Worm (Caenorhabditis elegans) whole organism, late embryonic: ENCODE measurements around the gene helq-1.

ENCODE experiments used
- C38D4.7 ChIP-seq: fragments of 200-800 bp; sonication (Bioruptor generic); optimal IDR thresholded peaks from 2 replicates; lab custom pipeline; 2018; ENCODE audit warnings: mild to moderate bottlenecking, missing genetic modification characterization, moderate library complexity, missing compliant biosample characterization
- F13H6.1 ChIP-seq: sonication (generic microtip); optimal IDR thresholded peaks from 2 replicates; lab custom pipeline; 2016; ENCODE audit warnings: missing genetic modification characterization, missing compliant biosample characterization
- K02D7.2 ChIP-seq: sonication (generic microtip); optimal IDR thresholded peaks from 2 replicates; lab custom pipeline; 2017; ENCODE audit warnings: mild to moderate bottlenecking, missing genetic modification characterization, missing compliant biosample characterization
- K09A11.1 ChIP-seq: sonication (generic microtip); optimal IDR thresholded peaks from 2 replicates; lab custom pipeline; 2017; ENCODE audit warnings: antibody characterized with exemption, mild to moderate bottlenecking, missing genetic modification characterization, missing compliant biosample characterization; ENCODE audit not compliant: insufficient read depth
- Y22D7AL.16 ChIP-seq: sonication (generic microtip); optimal IDR thresholded peaks from 2 replicates; lab custom pipeline; 2016; ENCODE audit warnings: missing genetic modification characterization, missing compliant biosample characterization
- ahr-1 ChIP-seq: sonication (generic microtip); optimal IDR thresholded peaks from 2 replicates; lab custom pipeline; 2016; ENCODE audit warnings: missing genetic modification characterization, missing compliant biosample characterization
- ama-1 ChIP-seq: fragments of 150-350 bp; optimal IDR thresholded peaks from 2 replicates; lab custom pipeline; 2014
- ceh-14 ChIP-seq: sonication (generic microtip); optimal IDR thresholded peaks from 2 replicates; lab custom pipeline; 2016; ENCODE audit warnings: missing genotype, missing genetic modification characterization, missing compliant biosample characterization
- ceh-24 ChIP-seq: sonication (generic microtip); optimal IDR thresholded peaks from 2 replicates; lab custom pipeline; 2016; ENCODE audit warnings: mild to moderate bottlenecking, missing genetic modification characterization, missing compliant biosample characterization
- ceh-34 ChIP-seq: sonication (generic microtip); optimal IDR thresholded peaks from 2 replicates; lab custom pipeline; 2016; ENCODE audit warnings: mild to moderate bottlenecking, missing genetic modification characterization, missing compliant biosample characterization
- ceh-45 ChIP-seq: fragments of 200-800 bp; sonication (Bioruptor generic); IDR thresholded peaks from 2 replicates; pipeline ENCODE4 v1.3.6; 2022; ENCODE audit warnings: missing genetic modification reagents, missing genetic modification characterization, missing compliant biosample characterization
- ceh-48 ChIP-seq: sonication (generic microtip); optimal IDR thresholded peaks from 2 replicates; lab custom pipeline; 2016; ENCODE audit warnings: missing genetic modification characterization, inconsistent platforms, missing compliant biosample characterization
- ceh-6 ChIP-seq: fragments of 200-800 bp; sonication (Bioruptor generic); optimal IDR thresholded peaks from 2 replicates; lab custom pipeline; 2018; ENCODE audit warnings: mild to moderate bottlenecking, missing genetic modification characterization, missing compliant biosample characterization
- ceh-9 ChIP-seq: sonication (generic microtip); optimal IDR thresholded peaks from 2 replicates; lab custom pipeline; 2016; ENCODE audit warnings: mild to moderate bottlenecking, missing genetic modification characterization, inconsistent platforms, missing compliant biosample characterization
- dmd-4 ChIP-seq: sonication (generic microtip); optimal IDR thresholded peaks from 2 replicates; lab custom pipeline; 2016; ENCODE audit warnings: borderline replicate concordance, missing genetic modification characterization, missing compliant biosample characterization
- dve-1 ChIP-seq: sonication (generic microtip); optimal IDR thresholded peaks from 2 replicates; lab custom pipeline; 2017; ENCODE audit warnings: antibody characterized with exemption, mild to moderate bottlenecking, missing genetic modification characterization, missing compliant biosample characterization
- elt-2 ChIP-seq: sonication (generic microtip); optimal IDR thresholded peaks from 2 replicates; lab custom pipeline; 2016; ENCODE audit warnings: missing genetic modification reagents, missing genetic modification characterization, missing compliant biosample characterization
- ets-4 ChIP-seq: sonication (generic microtip); optimal IDR thresholded peaks from 2 replicates; lab custom pipeline; 2016; ENCODE audit warnings: missing genetic modification characterization, missing compliant biosample characterization
- fkh-10 ChIP-seq: fragments of 150-350 bp; optimal IDR thresholded peaks from 2 replicates; lab custom pipeline; 2014; ENCODE audit warnings: missing biosample characterization, missing genetic modification reagents, missing genetic modification characterization
- gmeb-2 ChIP-seq: sonication (generic microtip); optimal IDR thresholded peaks from 2 replicates; lab custom pipeline; 2016; ENCODE audit warnings: missing genetic modification characterization, inconsistent platforms, missing compliant biosample characterization
- hlh-13 ChIP-seq: fragments of 200-800 bp; sonication (Bioruptor generic); optimal IDR thresholded peaks from 2 replicates; lab custom pipeline; 2018; ENCODE audit warnings: mild to moderate bottlenecking, missing genetic modification characterization, missing compliant biosample characterization
- hlh-6 ChIP-seq: sonication (generic microtip); optimal IDR thresholded peaks from 2 replicates; lab custom pipeline; 2016; ENCODE audit warnings: missing genotype, missing genetic modification characterization, missing compliant biosample characterization
- madf-2 ChIP-seq: sonication (generic microtip); optimal IDR thresholded peaks from 2 replicates; lab custom pipeline; 2017; ENCODE audit warnings: missing genetic modification characterization, missing compliant biosample characterization
- mec-3 ChIP-seq: sonication (generic microtip); optimal IDR thresholded peaks from 2 replicates; lab custom pipeline; 2016; ENCODE audit warnings: borderline replicate concordance, missing genetic modification characterization, missing compliant biosample characterization
- nhr-232 ChIP-seq: sonication (generic microtip); optimal IDR thresholded peaks from 2 replicates; lab custom pipeline; 2016; ENCODE audit warnings: missing genetic modification characterization, missing compliant biosample characterization
- npax-4 ChIP-seq: sonication (generic microtip); optimal IDR thresholded peaks from 2 replicates; lab custom pipeline; 2016; ENCODE audit warnings: missing genetic modification characterization, missing compliant biosample characterization
- odd-2 ChIP-seq: sonication (generic microtip); optimal IDR thresholded peaks from 2 replicates; lab custom pipeline; 2017; ENCODE audit warnings: antibody characterized with exemption, mild to moderate bottlenecking, missing genetic modification characterization, missing compliant biosample characterization
- pag-3 ChIP-seq: sonication (generic microtip); optimal IDR thresholded peaks from 2 replicates; lab custom pipeline; 2016; ENCODE audit warnings: missing compliant biosample characterization, missing genetic modification characterization, borderline replicate concordance
- pat-9 ChIP-seq: fragments of 200-800 bp; sonication (Bioruptor generic); optimal IDR thresholded peaks from 2 replicates; lab custom pipeline; 2018; ENCODE audit warnings: mild to moderate bottlenecking, missing genetic modification characterization, moderate library complexity, missing compliant biosample characterization
- pha-2 ChIP-seq: sonication (generic microtip); optimal IDR thresholded peaks from 2 replicates; lab custom pipeline; 2017; ENCODE audit warnings: mild to moderate bottlenecking, missing genetic modification characterization, missing compliant biosample characterization
- pros-1 ChIP-seq: fragments of 150-350 bp; optimal IDR thresholded peaks from 2 replicates; lab custom pipeline; 2014; ENCODE audit warnings: missing biosample characterization, missing genetic modification reagents, missing genetic modification characterization
- ref-2 ChIP-seq: sonication (generic microtip); optimal IDR thresholded peaks from 2 replicates; lab custom pipeline; 2016; ENCODE audit warnings: missing genetic modification characterization, missing compliant biosample characterization
- sdc-2 ChIP-seq: sonication (generic microtip); optimal IDR thresholded peaks from 2 replicates; lab custom pipeline; 2016; ENCODE audit warnings: missing genotype, missing genetic modification characterization, missing compliant biosample characterization
- tbx-2 ChIP-seq: sonication (generic microtip); optimal IDR thresholded peaks from 2 replicates; lab custom pipeline; 2016; ENCODE audit warnings: missing genetic modification characterization, missing compliant biosample characterization
- tbx-7 ChIP-seq: sonication (generic microtip); optimal IDR thresholded peaks from 2 replicates; lab custom pipeline; 2016; ENCODE audit warnings: missing genotype, missing genetic modification characterization, missing compliant biosample characterization
- unc-3 ChIP-seq, 2 experiments: fragments of 200-800 bp in 1 of 2; sonication (Bioruptor generic) in 1 of 2; sonication (generic microtip) in 1 of 2; conservative IDR thresholded peaks in 1 of 2; optimal IDR thresholded peaks in 1 of 2; 2 replicates each; pipeline versions ENCODE4 v1.3.6 to Lab custom; 2016 to 2022; ENCODE audit warnings: missing compliant biosample characterization in 2 of 2, missing genetic modification characterization in 2 of 2, missing genetic modification reagents in 1 of 2
- unc-55 ChIP-seq: sonication (generic microtip); optimal IDR thresholded peaks from 2 replicates; lab custom pipeline; 2017; ENCODE audit warnings: missing biosample characterization, missing genetic modification reagents, missing genetic modification characterization
- ztf-16 ChIP-seq: sonication (generic microtip); optimal IDR thresholded peaks from 2 replicates; lab custom pipeline; 2017; ENCODE audit warnings: missing genetic modification characterization, missing compliant biosample characterization

helq-1 gene

ce11 chrIII:535266-536107 is 51.4 kb downstream of the helq-1 start (continued):
- TF ChIP-seq nhr-232 (peak; percentile 55), madf-2 (tag; lab: Kevin White, UChicago) (peak; percentile 64), odd-2 (tag; lab: Kevin White, UChicago) (no peak), ceh-34 (peak; percentile 39), unc-3 (GFP tag; conservative IDR thresholded peaks at IDR 0.05; lab: Robert Waterston, UW) (peak; percentile 23; the same call in 1 of the 2 replicates), unc-3 (tag; optimal IDR thresholded peaks at IDR 0.05; lab: Kevin White, UChicago) (peak; percentile 67), hlh-13 (GFP tag; lab: Kevin White, UChicago) (peak; percentile 47), elt-2 (tag; lab: Kevin White, UChicago) (peak; percentile 78), unc-55 (GFP tag; lab: Kevin White, UChicago) (no peak), Y22D7AL.16 (peak; percentile 24), gmeb-2 (peak; percentile 67), K02D7.2 (tag; lab: Kevin White, UChicago) (no peak), hlh-6 (tag; lab: Kevin White, UChicago) (peak; percentile 27), dmd-4 (tag; lab: Kevin White, UChicago) (no peak), pag-3 (no peak), tbx-7 (tag; lab: Kevin White, UChicago) (no peak), dve-1 (tag; lab: Kevin White, UChicago) (peak; percentile 20), sdc-2 (tag; lab: Kevin White, UChicago) (peak; percentile 8), ama-1 (lab: Kevin White, UChicago) (no peak)

ce11 chrIII:532152-532551 is 54.8 kb downstream of the helq-1 start:
- TF ChIP-seq tbx-7 (tag; lab: Kevin White, UChicago), result no peak
- no peak for TF ChIP-seq dmd-4 (tag; lab: Kevin White, UChicago)
- no peak for TF ChIP-seq ceh-6 (GFP tag; lab: Kevin White, UChicago)
- TF ChIP-seq ceh-24 (tag; lab: Kevin White, UChicago), result no peak
- no peak for TF ChIP-seq F13H6.1 (tag; lab: Kevin White, UChicago)
- TF ChIP-seq pros-1 (tag; lab: Kevin White, UChicago), result no peak
- TF ChIP-seq fkh-10 (GFP tag; lab: Kevin White, UChicago), result no peak
- no peak for TF ChIP-seq ceh-34
- no peak for TF ChIP-seq hlh-6 (tag; lab: Kevin White, UChicago)
- no peak for TF ChIP-seq ama-1 (lab: Kevin White, UChicago)
- TF ChIP-seq, all 69 proteins: peak for 0

- TF ChIP-seq ztf-16 (no peak), ref-2 (tag; lab: Kevin White, UChicago) (no peak), ets-4 (tag; lab: Kevin White, UChicago) (no peak), tbx-7 (tag; lab: Kevin White, UChicago) (no peak), dve-1 (tag; lab: Kevin White, UChicago) (no peak), npax-4 (no peak), ceh-48 (no peak), ceh-34 (no peak), pat-9 (tag; lab: Kevin White, UChicago) (no peak), ceh-14 (tag; lab: Kevin White, UChicago) (no peak), odd-2 (tag; lab: Kevin White, UChicago) (no peak), mec-3 (no peak), ceh-45 (GFP tag; lab: Robert Waterston, UW) (no peak), tbx-2 (no peak), C38D4.7 (GFP tag; lab: Kevin White, UChicago) (no peak), pha-2 (tag; lab: Kevin White, UChicago) (no peak), K09A11.1 (tag; lab: Kevin White, UChicago) (no peak), ceh-9 (tag; lab: Kevin White, UChicago) (no peak), ahr-1 (tag; lab: Kevin White, UChicago) (no peak), pros-1 (tag; lab: Kevin White, UChicago) (no peak)
These were observed 56.0 kb downstream of the helq-1 start for ce11 chrIII:530899-531298.
